Fruit fly (Drosophila melanogaster) whole organism, embryonic: ENCODE data around the gene Fbxl4.

ENCODE experiments used
- Aef1 ChIP-seq: fragments of 200-800 bp; sonication (Bioruptor generic); IDR thresholded peaks from 3 replicates; pipeline ENCODE4 v1.3.6; 2022; ENCODE audit warnings: missing biosample characterization, missing genetic modification characterization
- Bgb ChIP-seq: fragments of 200-800 bp; sonication (Bioruptor generic); IDR thresholded peaks from 2 replicates; pipeline ENCODE4 v1.3.6; 2022; ENCODE audit warnings: missing biosample characterization, missing genetic modification characterization; ENCODE audit not compliant: partially characterized antibody
- CG1024 ChIP-seq: fragments of 200-800 bp; sonication (Bioruptor generic); IDR thresholded peaks from 2 replicates; pipeline ENCODE4 v1.3.6; 2022; ENCODE audit warnings: missing biosample characterization, missing genetic modification characterization
- CG10462 ChIP-seq: fragments of 200-800 bp; sonication (Bioruptor generic); optimal IDR thresholded peaks from 2 replicates; lab custom pipeline; 2016; ENCODE audit warnings: missing biosample characterization, missing genetic modification characterization
- CG11560 ChIP-seq: fragments of 200-800 bp; sonication (Bioruptor generic); IDR thresholded peaks from 3 replicates; pipeline ENCODE4 v1.3.6; 2022; ENCODE audit warnings: missing biosample characterization, missing genetic modification characterization
- CG14667 ChIP-seq: fragments of 200-800 bp; sonication (Bioruptor generic); IDR thresholded peaks from 2 replicates; pipeline ENCODE4 v1.3.6; 2022; ENCODE audit warnings: missing biosample characterization, missing genetic modification characterization
- CG15479 ChIP-seq: fragments of 200-800 bp; sonication (Bioruptor generic); optimal IDR thresholded peaks from 3 replicates; lab custom pipeline; 2019; ENCODE audit warnings: missing biosample characterization, mild to moderate bottlenecking, missing genetic modification characterization, moderate library complexity
- CG17568 ChIP-seq: fragments of 200-800 bp; sonication (Bioruptor generic); optimal IDR thresholded peaks from 2 replicates; lab custom pipeline; 2018; ENCODE audit warnings: missing biosample characterization, mild to moderate bottlenecking, missing genetic modification characterization, moderate library complexity
- CG1792 ChIP-seq: fragments of 200-800 bp; sonication (Bioruptor generic); optimal IDR thresholded peaks from 2 replicates; lab custom pipeline; 2016; ENCODE audit warnings: missing biosample characterization, missing genetic modification characterization
- CG18011 ChIP-seq: fragments of 200-800 bp; sonication (Bioruptor generic); optimal IDR thresholded peaks from 2 replicates; lab custom pipeline; 2017; ENCODE audit warnings: missing biosample characterization, missing genetic modification characterization, mild to moderate bottlenecking, moderate library complexity, missing genotype
- CG18764 ChIP-seq: fragments of 200-800 bp; sonication (Bioruptor generic); optimal IDR thresholded peaks from 3 replicates; lab custom pipeline; 2016; ENCODE audit warnings: missing biosample characterization, missing genetic modification characterization
- CG2120 ChIP-seq: fragments of 200-800 bp; sonication (Bioruptor generic); optimal IDR thresholded peaks from 3 replicates; lab custom pipeline; 2016; ENCODE audit warnings: missing biosample characterization, missing genetic modification characterization
- CG30403 ChIP-seq: fragments of 200-800 bp; sonication (Bioruptor generic); optimal IDR thresholded peaks from 3 replicates; lab custom pipeline; 2016; ENCODE audit warnings: missing biosample characterization, missing genetic modification characterization
- CG32767 ChIP-seq: fragments of 200-800 bp; sonication (Bioruptor generic); IDR thresholded peaks from 2 replicates; pipeline ENCODE4 v1.3.6; 2022; ENCODE audit warnings: missing biosample characterization, missing genetic modification characterization
- CG3407 ChIP-seq: fragments of 200-800 bp; sonication (Bioruptor generic); optimal IDR thresholded peaks from 2 replicates; lab custom pipeline; 2018; ENCODE audit warnings: missing biosample characterization, mild to moderate bottlenecking, missing genetic modification characterization
- CG34376 ChIP-seq: fragments of 200-800 bp; sonication (Bioruptor generic); optimal IDR thresholded peaks from 2 replicates; lab custom pipeline; 2018; ENCODE audit warnings: missing biosample characterization, mild to moderate bottlenecking, missing genetic modification characterization
- CG5180 ChIP-seq: fragments of 200-800 bp; sonication (Bioruptor generic); optimal IDR thresholded peaks from 3 replicates; lab custom pipeline; 2017; ENCODE audit warnings: missing biosample characterization, missing genetic modification characterization, mild to moderate bottlenecking, moderate library complexity, missing genetic modification reagents
- CG6854 ChIP-seq: fragments of 200-800 bp; sonication (Bioruptor generic); optimal IDR thresholded peaks from 3 replicates; lab custom pipeline; 2017; ENCODE audit warnings: missing biosample characterization, mild to moderate bottlenecking, missing genetic modification characterization
- CG7271 ChIP-seq: fragments of 200-800 bp; sonication (Bioruptor generic); optimal IDR thresholded peaks from 2 replicates; lab custom pipeline; 2018; ENCODE audit warnings: missing biosample characterization, mild to moderate bottlenecking, missing genetic modification characterization, moderate library complexity
- CG8765 ChIP-seq: fragments of 200-800 bp; sonication (Bioruptor generic); IDR thresholded peaks from 2 replicates; pipeline ENCODE4 v1.3.6; 2022; ENCODE audit warnings: missing biosample characterization, missing genetic modification characterization
- Dad ChIP-seq: fragments of 200-800 bp; sonication (Bioruptor generic); optimal IDR thresholded peaks from 3 replicates; lab custom pipeline; 2016; ENCODE audit warnings: missing biosample characterization, missing genetic modification characterization
- Dip3 ChIP-seq: fragments of 200-800 bp; sonication (Bioruptor generic); optimal IDR thresholded peaks from 3 replicates; lab custom pipeline; 2016; ENCODE audit warnings: missing biosample characterization, missing genetic modification characterization
- Doc2 ChIP-seq: fragments of 200-800 bp; sonication (Bioruptor generic); IDR thresholded peaks from 2 replicates; pipeline ENCODE4 v1.3.6; 2022; ENCODE audit warnings: missing biosample characterization, missing genetic modification characterization
- Hand ChIP-seq: fragments of 200-800 bp; sonication (Bioruptor generic); optimal IDR thresholded peaks from 2 replicates; lab custom pipeline; 2017; ENCODE audit warnings: mild to moderate bottlenecking, missing biosample characterization, missing genetic modification reagents, missing genetic modification characterization
- HmgD ChIP-seq: fragments of 200-800 bp; sonication (Bioruptor generic); optimal IDR thresholded peaks from 3 replicates; lab custom pipeline; 2016; ENCODE audit warnings: missing biosample characterization, missing genetic modification characterization
- Hr78 ChIP-seq, 2 experiments: fragments of 200-800 bp in 1 of 2; fragments of >200 bp in 1 of 2; sonication (Bioruptor generic) in 1 of 2; optimal IDR thresholded peaks; 2 replicates each; lab custom pipeline; 2017 to 2019; ENCODE audit warnings: missing biosample characterization in 2 of 2, missing genetic modification characterization in 2 of 2, mild to moderate bottlenecking in 1 of 2, moderate library complexity in 1 of 2
- Rx ChIP-seq: fragments of 200-800 bp; sonication (Bioruptor generic); IDR thresholded peaks from 2 replicates; pipeline ENCODE4 v1.3.6; 2022; ENCODE audit warnings: missing biosample characterization, missing genetic modification characterization
- Spps ChIP-seq: fragments of 200-800 bp; sonication (Bioruptor generic); optimal IDR thresholded peaks from 2 replicates; lab custom pipeline; 2018; ENCODE audit warnings: missing biosample characterization, mild to moderate bottlenecking, missing genetic modification characterization
- Taf1 ChIP-seq: fragments of 200-800 bp; sonication (Bioruptor generic); IDR thresholded peaks from 2 replicates; pipeline ENCODE4 v1.3.6; 2022; ENCODE audit warnings: missing biosample characterization, missing genetic modification characterization
- abd-A ChIP-seq: fragments of 200-800 bp; sonication (Bioruptor generic); optimal IDR thresholded peaks from 3 replicates; lab custom pipeline; 2019; ENCODE audit warnings: missing biosample characterization, mild to moderate bottlenecking, missing genetic modification characterization, moderate library complexity
- ash1 ChIP-seq: fragments of 200-800 bp; sonication (Bioruptor generic); optimal IDR thresholded peaks from 2 replicates; lab custom pipeline; 2018; ENCODE audit warnings: missing biosample characterization, mild to moderate bottlenecking, missing genetic modification characterization
- btn ChIP-seq: fragments of 200-800 bp; sonication (Bioruptor generic); optimal IDR thresholded peaks from 2 replicates; lab custom pipeline; 2016; ENCODE audit warnings: missing biosample characterization, missing genetic modification characterization
- cad ChIP-seq: fragments of >200 bp; optimal IDR thresholded peaks from 2 replicates; lab custom pipeline; 2017; ENCODE audit warnings: missing biosample characterization, missing genetic modification characterization
- cas ChIP-seq: fragments of 200-800 bp; sonication (Bioruptor generic); IDR thresholded peaks from 2 replicates; pipeline ENCODE4 v1.3.6; 2022; ENCODE audit warnings: missing biosample characterization, missing genetic modification characterization
- croc ChIP-seq: fragments of 200-800 bp; sonication (Bioruptor generic); conservative IDR thresholded peaks from 3 replicates; pipeline ENCODE4 v1.3.6; 2022; ENCODE audit warnings: missing biosample characterization, missing genetic modification characterization
- disco-r ChIP-seq: fragments of 200-800 bp; sonication (Bioruptor generic); optimal IDR thresholded peaks from 2 replicates; lab custom pipeline; 2016; ENCODE audit warnings: missing biosample characterization, missing genetic modification characterization
- fu2 ChIP-seq: fragments of 200-800 bp; sonication (Bioruptor generic); optimal IDR thresholded peaks from 2 replicates; lab custom pipeline; 2016; ENCODE audit warnings: missing biosample characterization, missing genetic modification characterization
- insv ChIP-seq, 2 experiments: fragments of 200-800 bp; sonication (Bioruptor generic); optimal IDR thresholded peaks; 3 replicates each; lab custom pipeline; 2016 to 2018; ENCODE audit warnings: missing biosample characterization in 2 of 2, missing genetic modification characterization in 2 of 2
- oc ChIP-seq: fragments of 200-800 bp; sonication (Bioruptor generic); optimal IDR thresholded peaks from 2 replicates; lab custom pipeline; 2018; ENCODE audit warnings: missing biosample characterization, mild to moderate bottlenecking, missing genetic modification characterization, moderate library complexity
- otp ChIP-seq: fragments of 200-800 bp; sonication (Bioruptor generic); IDR thresholded peaks from 3 replicates; pipeline ENCODE4, ENCODE4 v1.3.6; 2022; ENCODE audit warnings: missing biosample characterization, missing genetic modification characterization
- peb ChIP-seq: fragments of 200-800 bp; sonication (Bioruptor generic); IDR thresholded peaks from 2 replicates; pipeline ENCODE4 v1.3.6; 2022; ENCODE audit warnings: missing biosample characterization, missing genetic modification characterization
- pros ChIP-seq: fragments of 200-800 bp; sonication (Bioruptor generic); optimal IDR thresholded peaks from 3 replicates; lab custom pipeline; 2019; ENCODE audit warnings: missing biosample characterization, mild to moderate bottlenecking, missing genetic modification characterization, moderate library complexity
- pzg ChIP-seq: fragments of 200-800 bp; sonication (Bioruptor generic); optimal IDR thresholded peaks from 3 replicates; lab custom pipeline; 2018; ENCODE audit warnings: missing biosample characterization, mild to moderate bottlenecking, missing genetic modification characterization, moderate library complexity
- ranshi ChIP-seq: fragments of 200-800 bp; sonication (Bioruptor generic); IDR thresholded peaks from 2 replicates; pipeline ENCODE4 v1.3.6; 2022; ENCODE audit warnings: missing biosample characterization, missing genetic modification characterization
- repo ChIP-seq: fragments of 200-800 bp; sonication (Bioruptor generic); optimal IDR thresholded peaks from 2 replicates; lab custom pipeline; 2016; ENCODE audit warnings: missing biosample characterization, missing genetic modification characterization
- sd ChIP-seq: fragments of 200-800 bp; sonication (Bioruptor generic); optimal IDR thresholded peaks from 3 replicates; lab custom pipeline; 2018; ENCODE audit warnings: missing biosample characterization, mild to moderate bottlenecking, missing genetic modification characterization, moderate library complexity
- sim ChIP-seq: fragments of 200-800 bp; sonication (Bioruptor generic); IDR thresholded peaks from 2 replicates; pipeline ENCODE4 v1.3.6; 2022; ENCODE audit warnings: missing biosample characterization, missing genetic modification characterization
- sob ChIP-seq: fragments of 200-800 bp; sonication (Bioruptor generic); IDR thresholded peaks from 2 replicates; pipeline ENCODE4 v1.3.6; 2022; ENCODE audit warnings: missing biosample characterization, missing genetic modification characterization
- z ChIP-seq: fragments of 200-800 bp; sonication (Bioruptor generic); IDR thresholded peaks from 3 replicates; pipeline ENCODE4 v1.3.6; 2022; ENCODE audit warnings: missing biosample characterization, missing genetic modification characterization

Fbxl4 gene

DNA sequence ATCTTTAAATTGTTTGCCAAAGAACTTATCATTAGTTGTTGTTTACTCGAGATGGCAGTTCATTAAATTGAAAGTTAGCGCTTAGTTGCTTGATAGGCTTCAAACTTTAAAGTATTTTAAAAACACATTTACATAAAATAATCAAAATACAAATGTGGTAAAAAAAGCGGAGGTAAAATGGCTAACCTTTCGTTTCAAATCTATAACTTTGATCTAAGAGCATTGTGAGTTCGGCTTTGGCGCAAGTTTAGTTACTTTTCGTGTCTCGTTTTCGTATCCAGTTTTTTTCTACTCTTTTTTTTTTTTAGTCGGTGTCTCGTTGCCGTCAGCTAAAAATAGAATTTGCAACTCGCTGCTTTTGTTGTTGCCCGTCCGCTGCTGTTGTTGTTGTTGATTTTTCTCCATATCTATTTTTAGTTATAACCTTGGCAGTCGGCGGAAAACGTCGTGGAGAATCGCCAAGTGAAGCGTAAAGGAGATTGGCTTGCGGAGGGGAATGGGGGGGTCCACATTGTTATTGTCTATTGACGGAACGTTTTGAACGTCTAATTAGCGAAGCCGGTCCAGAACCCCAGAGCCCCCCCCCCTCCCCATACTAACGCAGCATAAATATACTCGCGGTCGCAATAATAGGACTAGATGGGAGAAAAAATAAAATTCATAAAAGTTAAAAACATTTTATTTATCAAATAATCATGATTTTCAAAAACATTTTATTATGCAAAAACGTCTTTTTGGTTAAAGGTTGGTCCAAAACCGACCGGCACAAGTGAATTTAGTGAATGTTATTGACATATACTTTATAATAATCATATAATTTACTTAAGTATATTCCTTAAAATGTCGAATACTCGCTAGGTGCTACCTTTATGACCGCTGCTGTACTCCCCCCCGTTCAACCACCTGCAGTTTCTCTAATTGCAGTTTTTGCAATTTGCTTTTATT is 22.9 kb downstream of the Fbxl4 start (continued):
- TF ChIP-seq CG17568 (GFP tag; lab: Kevin White, UChicago) (no peak), CG18011 (no peak), CG2120 (GFP tag; lab: Kevin White, UChicago) (peak; percentile 21), fu2 (no peak), pros (GFP tag; lab: Kevin White, UChicago) (no peak), CG1792 (no peak), z (GFP tag; lab: Robert Waterston, UW) (no peak), ranshi (GFP tag; lab: Robert Waterston, UW) (no peak; the same call in 1 of the 2 replicates), Bgb (GFP tag; lab: Robert Waterston, UW) (no peak), insv (GFP tag; optimal IDR thresholded peaks at IDR 0.05; lab: Kevin White, UChicago) (no peak), Dad (GFP tag; lab: Kevin White, UChicago) (no peak), ash1 (GFP tag; lab: Kevin White, UChicago) (no peak), HmgD (GFP tag; lab: Kevin White, UChicago) (no peak), CG10462 (GFP tag; lab: Kevin White, UChicago) (no peak), CG6854 (GFP tag; lab: Kevin White, UChicago) (no peak), abd-A (tag; lab: Kevin White, UChicago) (no peak), CG15479 (GFP tag; lab: Kevin White, UChicago) (no peak), Doc2 (GFP tag; lab: Robert Waterston, UW) (no peak), CG18764 (GFP tag; lab: Kevin White, UChicago) (no peak), CG32767 (GFP tag; lab: Robert Waterston, UW) (0 out of 2 replicates have a peak, but pooled peaks have one; percentile 24), oc (tag; lab: Kevin White, UChicago) (no peak), CG34376 (no peak), croc (GFP tag; lab: Robert Waterston, UW) (no peak), peb (GFP tag; lab: Robert Waterston, UW) (no peak), CG3407 (GFP tag; lab: Kevin White, UChicago) (no peak), CG14667 (no peak), Spps (tag; lab: Kevin White, UChicago) (no peak), CG7271 (no peak), pzg (GFP tag; lab: Kevin White, UChicago) (no peak), btn (GFP tag; lab: Kevin White, UChicago) (no peak), CG5180 (GFP tag; lab: Kevin White, UChicago) (peak; percentile 20), CG1024 (no peak), Hr78 (GFP tag; optimal IDR thresholded peaks at IDR 0.05; lab: Kevin White, UChicago) (no peak), Dip3 (GFP tag; lab: Kevin White, UChicago) (no peak), disco-r (GFP tag; lab: Kevin White, UChicago) (no peak), CG8765 (no peak), Aef1 (GFP tag; lab: Robert Waterston, UW) (0 out of 3 replicates have a peak, but pooled peaks have one; percentile 41), cad (GFP tag; lab: Kevin White, UChicago) (no peak), Taf1 (0 out of 2 replicates have a peak, but pooled peaks have one; percentile 28), repo (no peak), cas (GFP tag; lab: Robert Waterston, UW) (no peak), Rx (GFP tag; lab: Robert Waterston, UW) (no peak), CG30403 (peak; percentile 27), sob (0 out of 2 replicates have a peak, but pooled peaks have one; percentile 18), CG11560 (tag; lab: Robert Waterston, UW) (peak; percentile 26; the same call in 1 of the 3 replicates), Hand (GFP tag; lab: Kevin White, UChicago) (peak; percentile 47), sd (tag; lab: Kevin White, UChicago) (no peak), sim (GFP tag; lab: Robert Waterston, UW) (no peak), otp (GFP tag; lab: Robert Waterston, UW) (no peak)
